Worm (Caenorhabditis elegans) whole organism, L4 larva: ENCODE measurements around the gene gcy-20.

ENCODE experiments used
- F44E2.7 ChIP-seq: fragments of 200-800 bp; sonication (Bioruptor generic); IDR thresholded peaks from 2 replicates; pipeline ENCODE4 v2.1.2; 2022; ENCODE audit warnings: missing genetic modification characterization, missing compliant biosample characterization
- F49E8.2 ChIP-seq: sonication (generic microtip); optimal IDR thresholded peaks from 2 replicates; lab custom pipeline; 2016; ENCODE audit warnings: missing compliant biosample characterization, mild to moderate bottlenecking, missing genetic modification characterization, borderline replicate concordance
- R02D3.7 ChIP-seq: fragments of 150-350 bp; sonication (generic microtip); optimal IDR thresholded peaks from 3 replicates; lab custom pipeline; 2014; ENCODE audit warnings: missing biosample characterization, missing genetic modification characterization
- ZK337.2 ChIP-seq: fragments of 200-800 bp; sonication (Bioruptor generic); IDR thresholded peaks from 2 replicates; pipeline ENCODE4 v1.3.6; 2022; ENCODE audit warnings: missing genetic modification reagents, missing genetic modification characterization, missing compliant biosample characterization
- ZK546.5 ChIP-seq, 2 experiments: sonication (generic microtip); optimal IDR thresholded peaks; 2 replicates each; lab custom pipeline; 2017; ENCODE audit warnings: missing biosample characterization in 2 of 2, missing genetic modification characterization in 2 of 2
- aha-1 ChIP-seq: fragments of 150-350 bp; peaks from one replicate; lab custom pipeline; 2014; ENCODE audit warnings: missing biosample characterization, missing genetic modification characterization
- ama-1 ChIP-seq: fragments of 150-350 bp; optimal IDR thresholded peaks from 2 replicates; lab custom pipeline; 2014; ENCODE audit warnings: inconsistent platforms, mixed read lengths
- ceh-20 ChIP-seq: fragments of 200-800 bp; sonication (Bioruptor generic); IDR thresholded peaks from 2 replicates; pipeline ENCODE4 v1.3.6; 2022; ENCODE audit warnings: missing genetic modification reagents, missing genetic modification characterization, missing compliant biosample characterization
- ceh-44 ChIP-seq: fragments of 200-800 bp; sonication (Bioruptor generic); IDR thresholded peaks from 2 replicates; pipeline ENCODE4 v1.3.6; 2022; ENCODE audit warnings: missing genetic modification reagents, missing genetic modification characterization, missing compliant biosample characterization
- ceh-82 ChIP-seq: sonication (generic microtip); optimal IDR thresholded peaks from 2 replicates; lab custom pipeline; 2017; ENCODE audit warnings: missing biosample characterization, missing genetic modification characterization
- ces-1 ChIP-seq: fragments of 150-350 bp; sonication (generic microtip); optimal IDR thresholded peaks from 4 replicates; lab custom pipeline; 2014; ENCODE audit warnings: missing biosample characterization, missing genetic modification reagents, missing genetic modification characterization
- daf-12 ChIP-seq: fragments of 150-350 bp; optimal IDR thresholded peaks from 2 replicates; lab custom pipeline; 2014; ENCODE audit warnings: missing biosample characterization, missing genetic modification reagents, missing genetic modification characterization
- daf-8 ChIP-seq: fragments of 200-800 bp; sonication (Bioruptor generic); IDR thresholded peaks from 2 replicates; pipeline ENCODE4 v1.3.6; 2022; ENCODE audit warnings: missing genetic modification characterization, missing compliant biosample characterization
- dmd-6 ChIP-seq: fragments of 200-800 bp; sonication (Bioruptor generic); IDR thresholded peaks from 2 replicates; pipeline ENCODE4 v1.3.6; 2022; ENCODE audit warnings: missing genetic modification reagents, missing genetic modification characterization, missing compliant biosample characterization
- duxl-1 ChIP-seq: sonication (generic microtip); optimal IDR thresholded peaks from 2 replicates; lab custom pipeline; 2016; ENCODE audit warnings: mild to moderate bottlenecking, missing genetic modification characterization, moderate library complexity, missing compliant biosample characterization; ENCODE audit not compliant: poor library complexity
- egl-43 ChIP-seq: fragments of 200-800 bp; sonication (Bioruptor generic); IDR thresholded peaks from 2 replicates; pipeline ENCODE4 v1.3.6; 2022; ENCODE audit warnings: missing genetic modification reagents, missing genetic modification characterization, missing compliant biosample characterization
- fkh-10 ChIP-seq: fragments of 150-350 bp; optimal IDR thresholded peaks from 2 replicates; lab custom pipeline; 2014; ENCODE audit warnings: missing biosample characterization, missing genetic modification reagents, missing genetic modification characterization
- fos-1 ChIP-seq: fragments of 150-350 bp; optimal IDR thresholded peaks from 2 replicates; lab custom pipeline; 2014; ENCODE audit warnings: missing biosample characterization, missing genetic modification characterization
- hlh-30 ChIP-seq: sonication (generic microtip); optimal IDR thresholded peaks from 2 replicates; lab custom pipeline; 2017; ENCODE audit warnings: antibody characterized with exemption, mild to moderate bottlenecking, missing genetic modification characterization, missing compliant biosample characterization; ENCODE audit not compliant: insufficient read depth
- hmg-1.1 ChIP-seq: fragments of 200-800 bp; sonication (Bioruptor generic); IDR thresholded peaks from 2 replicates; pipeline ENCODE4 v1.3.6; 2022; ENCODE audit warnings: missing genetic modification reagents, missing genetic modification characterization, missing compliant biosample characterization
- lim-7 ChIP-seq: fragments of 200-800 bp; sonication (Bioruptor generic); IDR thresholded peaks from 2 replicates; pipeline ENCODE4 v1.3.6; 2022; ENCODE audit warnings: missing genetic modification characterization, missing compliant biosample characterization
- lin-1 ChIP-seq: fragments of 200-800 bp; sonication (Bioruptor generic); IDR thresholded peaks from 2 replicates; pipeline ENCODE4 v1.3.6; 2022; ENCODE audit warnings: missing genetic modification reagents, missing genetic modification characterization, missing compliant biosample characterization
- lin-38 ChIP-seq: fragments of 200-800 bp; sonication (Bioruptor generic); IDR thresholded peaks from 2 replicates; pipeline ENCODE4 v1.3.6; 2022; ENCODE audit warnings: missing genetic modification reagents, missing genetic modification characterization, missing compliant biosample characterization
- lin-39 ChIP-seq: fragments of 150-350 bp; optimal IDR thresholded peaks from 2 replicates; lab custom pipeline; 2014; ENCODE audit warnings: missing biosample characterization, missing genetic modification reagents, missing genetic modification characterization
- lir-3 ChIP-seq: sonication (generic microtip); optimal IDR thresholded peaks from 2 replicates; lab custom pipeline; 2016; ENCODE audit warnings: mild to moderate bottlenecking, missing genetic modification characterization, missing compliant biosample characterization
- madf-5 ChIP-seq, 2 experiments: fragments of 200-800 bp; sonication (Bioruptor generic); IDR thresholded peaks; 2 replicates each; pipeline ENCODE4 v1.3.6; 2022; ENCODE audit warnings: missing compliant biosample characterization in 2 of 2, missing genetic modification characterization in 2 of 2
- mdl-1 ChIP-seq, 2 experiments: fragments of 150-350 bp in 1 of 2; sonication (generic microtip) in 1 of 2; optimal IDR thresholded peaks; 2 replicates each; lab custom pipeline; 2014 to 2017; ENCODE audit warnings: missing biosample characterization in 2 of 2, missing genetic modification characterization in 2 of 2
- mes-2 ChIP-seq: sonication (generic microtip); optimal IDR thresholded peaks from 2 replicates; lab custom pipeline; 2016; ENCODE audit warnings: missing genotype, mild to moderate bottlenecking, missing genetic modification characterization, missing compliant biosample characterization; ENCODE audit not compliant: poor library complexity, severe bottlenecking
- mxl-2 ChIP-seq: fragments of 200-800 bp; sonication (Bioruptor generic); conservative IDR thresholded peaks from 2 replicates; pipeline ENCODE4 v1.3.6; 2022; ENCODE audit warnings: missing genetic modification reagents, missing genetic modification characterization, missing compliant biosample characterization
- nhr-102 ChIP-seq: sonication (generic microtip); optimal IDR thresholded peaks from 2 replicates; lab custom pipeline; 2016; ENCODE audit warnings: mild to moderate bottlenecking, missing genetic modification characterization, moderate library complexity, missing compliant biosample characterization
- nhr-11 ChIP-seq: fragments of 150-350 bp; optimal IDR thresholded peaks from 2 replicates; lab custom pipeline; 2014; ENCODE audit warnings: missing biosample characterization, missing genetic modification characterization
- nhr-111 ChIP-seq: fragments of 200-800 bp; sonication (Bioruptor generic); optimal IDR thresholded peaks from 2 replicates; lab custom pipeline; 2018; ENCODE audit warnings: mild to moderate bottlenecking, missing genetic modification characterization, missing compliant biosample characterization
- nhr-25 ChIP-seq: sonication (generic microtip); optimal IDR thresholded peaks from 2 replicates; lab custom pipeline; 2017; ENCODE audit warnings: missing genetic modification characterization, mild to moderate bottlenecking, missing compliant biosample characterization, antibody characterized with exemption, moderate library complexity, borderline replicate concordance; ENCODE audit not compliant: insufficient read depth
- nhr-41 ChIP-seq: fragments of 200-800 bp; sonication (Bioruptor generic); IDR thresholded peaks from 2 replicates; pipeline ENCODE4 v1.3.6; 2022; ENCODE audit warnings: missing genetic modification reagents, missing genetic modification characterization, missing compliant biosample characterization
- nhr-48 ChIP-seq: sonication (generic microtip); optimal IDR thresholded peaks from 2 replicates; lab custom pipeline; 2016; ENCODE audit warnings: mild to moderate bottlenecking, missing genetic modification characterization, missing compliant biosample characterization
- nhr-6 ChIP-seq: fragments of 150-350 bp; optimal IDR thresholded peaks from 2 replicates; lab custom pipeline; 2014; ENCODE audit warnings: missing biosample characterization, missing genetic modification characterization
- rbr-2 ChIP-seq: sonication (generic microtip); optimal IDR thresholded peaks from 2 replicates; lab custom pipeline; 2016; ENCODE audit warnings: missing genotype, missing genetic modification characterization, missing compliant biosample characterization
- set-16 ChIP-seq: fragments of 200-800 bp; sonication (Bioruptor generic); IDR thresholded peaks from 2 replicates; pipeline ENCODE4 v1.3.6; 2022; ENCODE audit warnings: missing genetic modification reagents, missing genetic modification characterization, missing compliant biosample characterization
- snpc-4 ChIP-seq: fragments of 150-350 bp; optimal IDR thresholded peaks from 2 replicates; lab custom pipeline; 2014; ENCODE audit warnings: missing biosample characterization, missing genetic modification characterization
- spr-1 ChIP-seq: sonication (generic microtip); optimal IDR thresholded peaks from 2 replicates; lab custom pipeline; 2016; ENCODE audit warnings: mild to moderate bottlenecking, missing genetic modification characterization, missing compliant biosample characterization
- tra-1 ChIP-seq: fragments of 200-800 bp; sonication (Bioruptor generic); IDR thresholded peaks from 2 replicates; pipeline ENCODE4 v1.3.6; 2022; ENCODE audit warnings: missing genetic modification reagents, missing genetic modification characterization, missing compliant biosample characterization
- unc-130 ChIP-seq: sonication (generic microtip); optimal IDR thresholded peaks from 2 replicates; lab custom pipeline; 2016; ENCODE audit warnings: missing genetic modification reagents, missing genetic modification characterization, missing compliant biosample characterization
- zfp-3 ChIP-seq: fragments of 200-800 bp; sonication (Bioruptor generic); conservative IDR thresholded peaks from 2 replicates; pipeline ENCODE4 v1.3.6; 2022; ENCODE audit warnings: missing genetic modification reagents, missing genetic modification characterization, missing compliant biosample characterization
- zip-2 ChIP-seq: fragments of 150-350 bp; optimal IDR thresholded peaks from 2 replicates; lab custom pipeline; 2014; ENCODE audit warnings: missing biosample characterization, missing genetic modification characterization
- ztf-11 ChIP-seq: fragments of 150-350 bp; optimal IDR thresholded peaks from 2 replicates; lab custom pipeline; 2014; ENCODE audit warnings: missing biosample characterization, missing genetic modification characterization

Gene gcy-20

ce11 chrV:16246579-16246978, 7.0 kb downstream of the gcy-20 start, which contains the start of gene srh-95:
Gene srh-95, plus strand, starts transcription at chrV:16246879.
- TF ChIP-seq ceh-44 (no peak), ceh-20 (no peak), zfp-3 (GFP tag; lab: Robert Waterston, UW) (no peak), nhr-48 (no peak), ztf-11 (tag; lab: Kevin White, UChicago) (no peak), tra-1 (no peak), egl-43 (GFP tag; lab: Robert Waterston, UW) (no peak), ama-1 (lab: Kevin White, UChicago) (no peak), ZK546.5 (tag; optimal IDR thresholded peaks at IDR 0.05; lab: Kevin White, UChicago) (no peak), lin-38 (GFP tag; lab: Robert Waterston, UW) (no peak), nhr-6 (no peak), duxl-1 (tag; lab: Kevin White, UChicago) (no peak), fkh-10 (no peak), unc-130 (GFP tag; lab: Kevin White, UChicago) (no peak), mxl-2 (GFP tag; lab: Robert Waterston, UW) (no peak), F44E2.7 (GFP tag; lab: Robert Waterston, UW) (no peak), snpc-4 (tag; lab: Kevin White, UChicago) (no peak), spr-1 (no peak), nhr-102 (no peak), lim-7 (GFP tag; lab: Robert Waterston, UW) (no peak)

- no peak for TF ChIP-seq madf-5 (GFP tag; IDR thresholded peaks at IDR 0.05; lab: Robert Waterston, UW)
- no peak for TF ChIP-seq aha-1
- TF ChIP-seq hmg-1.1 (GFP tag; lab: Robert Waterston, UW) = no peak
- TF ChIP-seq fos-1 (tag; lab: Kevin White, UChicago) = no peak
- TF ChIP-seq ceh-82 (tag; lab: Kevin White, UChicago) = no peak
- TF ChIP-seq lin-39 = no peak
- TF ChIP-seq ama-1 (lab: Kevin White, UChicago) = no peak
Observed at ce11 chrV:16244078-16244477, 9.5 kb downstream of the gcy-20 start, which contains the start of gene srh-104. Gene srh-104, minus strand, starts transcription at chrV:16244178.

- TF ChIP-seq nhr-6 = no peak
- TF ChIP-seq rbr-2 = no peak
Observed at ce11 chrV:16237223-16237622, 16.4 kb downstream of the gcy-20 start, which contains the start of gene F21H7.5. Gene F21H7.5, plus strand, starts transcription at chrV:16237523.

ce11 chrV:16235647-16236046, 17.9 kb downstream of the gcy-20 start, which contains the start of gene srh-98:
Gene srh-98, minus strand, starts transcription at chrV:16235747.
- TF ChIP-seq ama-1 (lab: Kevin White, UChicago) (no peak), fos-1 (tag; lab: Kevin White, UChicago) (no peak), hlh-30 (tag; lab: Kevin White, UChicago) (no peak), set-16 (GFP tag; lab: Robert Waterston, UW) (no peak), aha-1 (peak; percentile 65), lin-1 (no peak), mdl-1 (tag; optimal IDR thresholded peaks at IDR 0.05; lab: Kevin White, UChicago) (no peak), dmd-6 (GFP tag; lab: Robert Waterston, UW) (no peak), daf-12 (tag; lab: Kevin White, UChicago) (no peak)
- TF ChIP-seq, all 104 proteins: peak for 1

ce11 chrV:16235135-16235534, 18.5 kb downstream of the gcy-20 start, which contains the start of gene F21H7.3:
Gene F21H7.3, minus strand, starts transcription at chrV:16235235.
- TF ChIP-seq nhr-25 (tag; lab: Kevin White, UChicago) (no peak), ZK546.5 (tag; optimal IDR thresholded peaks at IDR 0.05; lab: Kevin White, UChicago) (no peak), zip-2 (tag; lab: Kevin White, UChicago) (no peak), lir-3 (tag; lab: Kevin White, UChicago) (no peak), aha-1 (no peak), ces-1 (no peak), daf-8 (GFP tag; lab: Robert Waterston, UW) (no peak), nhr-111 (GFP tag; lab: Kevin White, UChicago) (no peak), mes-2 (tag; lab: Kevin White, UChicago) (no peak), F49E8.2 (tag; lab: Kevin White, UChicago) (no peak), lim-7 (GFP tag; lab: Robert Waterston, UW) (no peak), ZK337.2 (GFP tag; lab: Robert Waterston, UW) (no peak), nhr-41 (GFP tag; lab: Robert Waterston, UW) (no peak), R02D3.7 (tag; lab: Kevin White, UChicago) (no peak), nhr-11 (tag; lab: Kevin White, UChicago) (no peak), unc-130 (GFP tag; lab: Kevin White, UChicago) (no peak)
- TF ChIP-seq, all 104 proteins: peak for 0
